Worm (Caenorhabditis elegans) whole organism, young adult: ENCODE measurements around the gene dpf-4.

ENCODE experiments used
- B0035.1 ChIP-seq: sonication (generic microtip); optimal IDR thresholded peaks from 2 replicates; lab custom pipeline; 2016; ENCODE audit warnings: missing genetic modification characterization, mild to moderate bottlenecking, missing compliant biosample characterization, missing genotype, missing genetic modification reagents
- atf-7 ChIP-seq: sonication (generic microtip); optimal IDR thresholded peaks from 2 replicates; lab custom pipeline; 2017; ENCODE audit warnings: mild to moderate bottlenecking, missing genetic modification characterization, missing compliant biosample characterization
- bed-2 ChIP-seq: fragments of 200-800 bp; sonication (Bioruptor generic); IDR thresholded peaks from 2 replicates; pipeline ENCODE4 v1.3.6; 2022; ENCODE audit warnings: missing genetic modification reagents, missing genetic modification characterization, missing compliant biosample characterization
- ets-4 ChIP-seq: fragments of 200-800 bp; sonication (Bioruptor generic); optimal IDR thresholded peaks from 2 replicates; lab custom pipeline; 2018; ENCODE audit warnings: mild to moderate bottlenecking, missing genetic modification characterization, missing compliant biosample characterization
- him-1 ChIP-seq: sonication (generic microtip); optimal IDR thresholded peaks from 2 replicates; lab custom pipeline; 2016; ENCODE audit warnings: missing genotype, missing genetic modification reagents, missing genetic modification characterization, missing compliant biosample characterization
- lag-1 ChIP-seq: fragments of 200-800 bp; sonication (Bioruptor generic); IDR thresholded peaks from 2 replicates; pipeline ENCODE4 v1.3.6; 2022; ENCODE audit warnings: missing genetic modification reagents, missing genetic modification characterization, missing compliant biosample characterization
- mcd-1 ChIP-seq: fragments of 200-800 bp; sonication (Bioruptor generic); IDR thresholded peaks from 2 replicates; pipeline ENCODE4 v1.3.6; 2022; ENCODE audit warnings: missing genetic modification reagents, missing genetic modification characterization, missing compliant biosample characterization
- nfyb-1 ChIP-seq: fragments of 200-800 bp; sonication (Bioruptor generic); IDR thresholded peaks from 2 replicates; pipeline ENCODE4 v1.3.6; 2022; ENCODE audit warnings: missing genetic modification reagents, missing genetic modification characterization, missing compliant biosample characterization
- nhr-90 ChIP-seq: sonication (generic microtip); optimal IDR thresholded peaks from 2 replicates; lab custom pipeline; 2016; ENCODE audit warnings: missing genotype, mild to moderate bottlenecking, missing genetic modification characterization, missing compliant biosample characterization
- pbrm-1 ChIP-seq: fragments of 200-800 bp; sonication (Bioruptor generic); IDR thresholded peaks from 2 replicates; pipeline ENCODE4 v1.3.6; 2022; ENCODE audit warnings: missing genetic modification reagents, missing genetic modification characterization, missing compliant biosample characterization
- repo-1 ChIP-seq: sonication (generic microtip); optimal IDR thresholded peaks from 2 replicates; lab custom pipeline; 2017; ENCODE audit warnings: mild to moderate bottlenecking, missing genetic modification characterization, missing compliant biosample characterization
- ztf-28 ChIP-seq: fragments of 200-800 bp; sonication (Bioruptor generic); IDR thresholded peaks from 2 replicates; pipeline ENCODE4 v1.3.6; 2022; ENCODE audit warnings: missing genetic modification reagents, missing genetic modification characterization, missing compliant biosample characterization
- ztf-3 ChIP-seq: fragments of 200-800 bp; sonication (Bioruptor generic); optimal IDR thresholded peaks from 2 replicates; lab custom pipeline; 2018; ENCODE audit warnings: mild to moderate bottlenecking, missing genetic modification characterization, missing compliant biosample characterization

- TF ChIP-seq B0035.1 (tag; lab: Kevin White, UChicago) (no peak), pbrm-1 (no peak), repo-1 (tag; lab: Kevin White, UChicago) (no peak), lag-1 (no peak), bed-2 (GFP tag; lab: Robert Waterston, UW) (no peak), atf-7 (no peak), nfyb-1 (GFP tag; lab: Robert Waterston, UW) (no peak), ets-4 (no peak), ztf-3 (GFP tag; lab: Kevin White, UChicago) (no peak), ztf-28 (GFP tag; lab: Robert Waterston, UW) (no peak), him-1 (tag; lab: Kevin White, UChicago) (no peak), mcd-1 (GFP tag; lab: Robert Waterston, UW) (no peak), nhr-90 (tag; lab: Kevin White, UChicago) (no peak)
Observed at ce11 chrIII:5898631-5899030, 39.5 kb downstream of the dpf-4 start.
